Worm (Caenorhabditis elegans) whole organism, L4 larva: ENCODE results near the gene M05D6.2.

Experiments
- pqm-1 ChIP-seq: sonication (generic microtip); optimal IDR thresholded peaks from 2 replicates; lab custom pipeline; 2017; ENCODE audit warnings: missing biosample characterization, missing genetic modification characterization
- unc-62 ChIP-seq, 3 experiments: fragments of 150-350 bp in 1 of 3; sonication (generic microtip); optimal IDR thresholded peaks in 2 of 3; peaks in 1 of 3; 1 replicate in 1 of 3; 2 replicates in 2 of 3; lab custom pipeline; 2014 to 2017; ENCODE audit warnings: missing biosample characterization in 3 of 3, missing genetic modification characterization in 3 of 3, missing genetic modification reagents in 3 of 3, missing genotype in 1 of 3

- TF ChIP-seq pqm-1 (tag; lab: Kevin White, UChicago) (no peak), unc-62 (GFP tag; optimal IDR thresholded peaks at IDR 0.05 in 1 of 2; lab: Kevin White, UChicago) (no peak), unc-62 (tag; optimal IDR thresholded peaks at IDR 0.05; lab: Kevin White, UChicago) (no peak)
Observed at ce11 chrII:8518210-8518609, 50.3 kb downstream of the M05D6.2 start, which contains the start of gene T13H5.8.
